Fruit fly (Drosophila melanogaster) whole organism, wandering third instar larva: ENCODE data around the gene Gbeta5.

Experiments used
- Abd-B ChIP-seq: fragments of >200 bp; optimal IDR thresholded peaks from 2 replicates; lab custom pipeline; 2017; ENCODE audit warnings: missing biosample characterization, missing genetic modification characterization
- CrebA ChIP-seq: fragments of 200-800 bp; sonication (Bioruptor generic); optimal IDR thresholded peaks from 2 replicates; lab custom pipeline; 2016; ENCODE audit warnings: missing biosample characterization, mild to moderate bottlenecking, missing genetic modification characterization, borderline replicate concordance
- dl ChIP-seq, 2 experiments: fragments of 175-275, 200-275 bp in 1 of 2; fragments of 200-275 bp in 1 of 2; sonication (Bioruptor generic); optimal IDR thresholded peaks; lab custom pipeline; 2018; ENCODE audit warnings: mild to moderate bottlenecking in 2 of 2, missing biosample characterization in 2 of 2, missing genetic modification characterization in 2 of 2, moderate library complexity in 2 of 2; ENCODE audit not compliant: partially characterized antibody in 2 of 2, insufficient read depth in 1 of 2
- dmrt93B ChIP-seq: fragments of 200-800 bp; sonication (Bioruptor generic); optimal IDR thresholded peaks from 2 replicates; lab custom pipeline; 2018; ENCODE audit warnings: missing biosample characterization, mild to moderate bottlenecking, missing genetic modification characterization
- foxo ChIP-seq, 2 experiments: fragments of 200-800 bp; sonication (Bioruptor generic); optimal IDR thresholded peaks; 2 replicates in 1 of 2; 3 replicates in 1 of 2; lab custom pipeline; 2016 to 2017; ENCODE audit warnings: missing biosample characterization in 2 of 2, missing genetic modification characterization in 2 of 2
- fru ChIP-seq: fragments of 200-800 bp; sonication (Bioruptor generic); optimal IDR thresholded peaks from 3 replicates; lab custom pipeline; 2016; ENCODE audit warnings: missing biosample characterization, mild to moderate bottlenecking, missing genetic modification characterization
- rgr ChIP-seq: fragments of 200-800 bp; sonication (Bioruptor generic); optimal IDR thresholded peaks from 3 replicates; lab custom pipeline; 2016; ENCODE audit warnings: missing biosample characterization, mild to moderate bottlenecking, missing genetic modification characterization
- tai ChIP-seq: sonication (Bioruptor generic); optimal IDR thresholded peaks from 2 replicates; lab custom pipeline; 2016; ENCODE audit warnings: missing biosample characterization, missing genetic modification characterization

DNA sequence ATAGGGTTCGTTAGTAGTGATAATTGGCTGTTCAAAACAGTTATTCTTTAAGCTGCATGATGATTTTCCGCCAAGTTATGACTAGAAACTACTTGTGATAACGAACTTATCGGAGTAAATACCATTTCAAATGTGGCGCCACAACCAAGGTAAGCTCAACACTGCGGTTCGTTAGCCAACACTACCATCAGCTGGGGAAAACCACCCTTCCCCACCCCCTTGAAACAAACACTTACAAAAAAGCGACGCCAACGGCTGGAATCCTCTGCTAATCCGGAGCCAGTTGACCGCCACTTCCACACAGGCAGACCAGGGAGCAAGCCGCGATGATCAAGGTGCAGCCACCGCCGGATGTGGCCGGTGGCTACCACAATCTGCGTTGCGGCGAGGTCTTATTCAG lies 643 bp upstream of the Gbeta5 start, which contains the start of gene CG18262:
- TF ChIP-seq dl (GFP tag; optimal IDR thresholded peaks at IDR 0.05; lab: Kevin White, UChicago; ENCODE audit: insufficient read depth in 1 of 2, partially characterized antibody in 2 of 2) (no peak), Abd-B (no peak), dmrt93B (no peak), rgr (no peak), CrebA (no peak), foxo (GFP tag; optimal IDR thresholded peaks at IDR 0.05; lab: Kevin White, UChicago) (no peak), fru (no peak), tai (GFP tag; lab: Kevin White, UChicago) (no peak)
